Worm (Caenorhabditis elegans): Measurements from ENCODE around the gene Y37E11AL.9.
A peak's percentile ranks its signal among the peaks of the same experiment; 100 is the strongest.

Y37E11AL.9 gene

ce11 chrIV:3662863-3663262 is 37.6 kb downstream of the Y37E11AL.9 start:
- TF ChIP-seq hlh-8 (tag; optimal IDR thresholded peaks at IDR 0.05) (no peak), ceh-2 (tag; optimal IDR thresholded peaks at IDR 0.05) (no peak), mec-3 (tag; optimal IDR thresholded peaks at IDR 0.05; ENCODE audit: borderline replicate concordance) (no peak), unc-86 (tag; optimal IDR thresholded peaks at IDR 0.05) (no peak), hlh-6 (tag; optimal IDR thresholded peaks at IDR 0.05) (no peak), ceh-48 (tag; optimal IDR thresholded peaks at IDR 0.05) (no peak), C38D4.7 (GFP tag; optimal IDR thresholded peaks at IDR 0.05) (no peak), fkh-10 (GFP tag; optimal IDR thresholded peaks at IDR 0.05) (no peak), madf-2 (tag; optimal IDR thresholded peaks at IDR 0.05) (no peak), ztf-16 (tag; optimal IDR thresholded peaks at IDR 0.05) (no peak), ceh-45 (GFP tag; IDR thresholded peaks at IDR 0.05) (no peak)

- TF ChIP-seq mec-3 (tag; optimal IDR thresholded peaks at IDR 0.05; ENCODE audit: borderline replicate concordance) (no peak), eyg-1 (tag; optimal IDR thresholded peaks at IDR 0.05) (no peak), unc-55 (GFP tag; optimal IDR thresholded peaks at IDR 0.05) (no peak), hlh-30 (tag; optimal IDR thresholded peaks at IDR 0.05; ENCODE audit: insufficient read depth) (no peak), ceh-34 (tag; optimal IDR thresholded peaks at IDR 0.05) (no peak), zip-5 (tag; optimal IDR thresholded peaks at IDR 0.05) (no peak), ceh-22 (tag; optimal IDR thresholded peaks at IDR 0.05) (no peak)
Measured at ce11 chrIV:3661117-3661634, 39.3 kb downstream of the Y37E11AL.9 start.

- TF ChIP-seq ceh-19 (GFP tag; optimal IDR thresholded peaks at IDR 0.05) (no peak), nfya-1 (tag; optimal IDR thresholded peaks at IDR 0.05) (no peak), ttx-3 (tag; optimal IDR thresholded peaks at IDR 0.05) (no peak), ahr-1 (tag; optimal IDR thresholded peaks at IDR 0.05) (no peak), nhr-11 (tag; optimal IDR thresholded peaks at IDR 0.05) (no peak), rnt-1 (tag; optimal IDR thresholded peaks at IDR 0.05) (no peak), hlh-6 (tag; optimal IDR thresholded peaks at IDR 0.05) (no peak), npax-4 (tag; optimal IDR thresholded peaks at IDR 0.05) (no peak)
Measured at ce11 chrIV:3659951-3660350, 40.5 kb downstream of the Y37E11AL.9 start.

- no peak for TF ChIP-seq lim-6 (tag; optimal IDR thresholded peaks at IDR 0.05)
- TF ChIP-seq unc-3 (GFP tag; conservative IDR thresholded peaks at IDR 0.05): no peak
- TF ChIP-seq unc-3 (tag; optimal IDR thresholded peaks at IDR 0.05): no peak
- TF ChIP-seq nfya-1 (tag; optimal IDR thresholded peaks at IDR 0.05): no peak
- TF ChIP-seq ama-1 (optimal IDR thresholded peaks at IDR 0.05): no peak
- TF ChIP-seq Y22D7AL.16 (tag; optimal IDR thresholded peaks at IDR 0.05): no peak
- TF ChIP-seq pros-1 (tag; optimal IDR thresholded peaks at IDR 0.05): no peak
- no peak for TF ChIP-seq ceh-48 (tag; optimal IDR thresholded peaks at IDR 0.05)
- TF ChIP-seq ceh-14 (tag; optimal IDR thresholded peaks at IDR 0.05): no peak
- TF ChIP-seq T23F11.4 (GFP tag; optimal IDR thresholded peaks at IDR 0.05): no peak
- TF ChIP-seq ref-2 (tag; optimal IDR thresholded peaks at IDR 0.05): no peak
- TF ChIP-seq dmd-4 (tag; optimal IDR thresholded peaks at IDR 0.05; ENCODE audit: borderline replicate concordance): no peak
- TF ChIP-seq ttx-3 (tag; optimal IDR thresholded peaks at IDR 0.05): no peak
- TF ChIP-seq ztf-16 (tag; optimal IDR thresholded peaks at IDR 0.05): no peak
Measured at ce11 chrIV:3655896-3656295, 44.6 kb downstream of the Y37E11AL.9 start.

- TF ChIP-seq unc-55 (GFP tag; optimal IDR thresholded peaks at IDR 0.05) (peak; percentile 57), ceh-24 (tag; optimal IDR thresholded peaks at IDR 0.05) (no peak), ceh-31 (tag; optimal IDR thresholded peaks at IDR 0.05) (no peak), dmd-4 (tag; optimal IDR thresholded peaks at IDR 0.05; ENCODE audit: borderline replicate concordance) (no peak), sdc-2 (tag; optimal IDR thresholded peaks at IDR 0.05) (no peak), ama-1 (optimal IDR thresholded peaks at IDR 0.05) (no peak)
Measured at ce11 chrIV:3654823-3655222, 45.6 kb downstream of the Y37E11AL.9 start.

Data from whole organism, late embryonic.